Worm (Caenorhabditis elegans) whole organism, L4/young adult: ENCODE results near the gene F01F1.11.

Experiments
- W03F9.2 ChIP-seq: fragments of 150-350 bp; optimal IDR thresholded peaks from 2 replicates; lab custom pipeline; 2014; ENCODE audit warnings: missing biosample characterization, missing genetic modification characterization
- dao-5 ChIP-seq: sonication (generic microtip); optimal IDR thresholded peaks from 2 replicates; lab custom pipeline; 2016; ENCODE audit warnings: missing genotype, missing genetic modification characterization, moderate library complexity, missing compliant biosample characterization

DNA sequence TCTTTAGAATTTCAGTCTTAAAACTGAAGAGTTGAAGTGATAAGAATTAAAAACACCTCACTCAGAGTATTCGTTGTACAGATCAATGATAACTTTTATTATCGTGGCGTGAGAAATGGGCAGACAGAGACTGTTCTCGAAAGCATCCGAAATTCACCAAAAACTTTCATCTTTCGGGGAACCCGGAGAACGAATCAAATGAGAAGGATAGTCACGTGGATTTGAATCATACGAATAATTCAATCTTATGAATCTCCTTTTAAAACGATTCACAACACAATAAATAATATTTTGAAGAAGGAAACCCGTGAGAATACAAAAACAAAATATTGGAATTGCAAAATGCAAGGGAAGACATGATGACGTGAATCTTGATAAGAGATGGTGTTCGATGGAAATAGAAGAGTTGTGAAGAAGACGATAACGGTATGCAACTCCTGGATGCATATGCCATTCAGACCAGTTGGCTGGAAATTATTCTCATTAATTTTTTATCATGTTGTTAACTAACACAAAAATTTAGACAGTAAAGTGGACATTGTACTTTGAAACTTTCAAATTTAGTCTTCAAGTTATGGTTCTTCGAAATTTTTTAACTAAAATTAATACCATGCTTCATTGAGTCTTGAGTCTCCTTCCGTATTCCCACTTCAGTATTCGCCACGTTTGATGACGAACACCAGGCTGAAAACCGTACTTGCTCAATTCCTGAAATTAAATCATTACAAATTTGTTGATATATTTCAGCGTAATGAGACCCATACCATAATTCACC, 5.4 kb upstream of the F01F1.11 start:
- no peak for TF ChIP-seq dao-5 (tag; lab: Kevin White, UChicago)
- TF ChIP-seq W03F9.2 (tag; lab: Kevin White, UChicago), result no peak
